Worm (Caenorhabditis elegans) whole organism, L2 larva: ENCODE data around the gene K03B8.4.

Experiments
- C34F6.9 ChIP-seq: fragments of 150-350 bp; optimal IDR thresholded peaks from 2 replicates; lab custom pipeline; 2014; ENCODE audit warnings: missing biosample characterization, missing genetic modification characterization
- ZK546.5 ChIP-seq: sonication (generic microtip); optimal IDR thresholded peaks from 2 replicates; lab custom pipeline; 2017; ENCODE audit warnings: missing biosample characterization, missing genetic modification characterization
- ceh-16 ChIP-seq: fragments of 150-350 bp; optimal IDR thresholded peaks from 2 replicates; lab custom pipeline; 2014; ENCODE audit warnings: missing biosample characterization, missing genetic modification characterization
- ceh-82 ChIP-seq: fragments of 150-350 bp; optimal IDR thresholded peaks from 2 replicates; lab custom pipeline; 2014; ENCODE audit warnings: missing biosample characterization, missing genetic modification characterization
- ztf-4 ChIP-seq: fragments of 150-350 bp; optimal IDR thresholded peaks from 2 replicates; lab custom pipeline; 2014; ENCODE audit warnings: missing biosample characterization, missing genetic modification characterization

DNA sequence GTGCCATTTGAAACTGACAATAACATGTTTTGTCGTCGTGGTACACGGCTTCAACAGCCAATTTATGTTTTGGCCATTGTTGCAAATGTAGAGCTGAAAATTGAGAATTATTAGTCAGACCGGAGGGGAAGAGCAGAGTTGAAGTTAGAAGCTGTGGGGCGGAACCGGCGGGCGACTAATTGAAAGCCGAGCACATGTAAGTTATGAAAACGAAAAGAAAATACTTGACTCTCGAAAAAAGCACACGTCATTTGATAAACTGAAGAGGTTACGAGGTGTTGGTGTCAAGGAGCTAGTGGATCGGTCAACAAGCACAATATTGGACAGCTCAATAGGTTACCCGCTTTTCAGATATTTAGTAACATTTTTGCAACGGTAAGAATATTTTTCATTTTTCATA, 28.8 kb downstream of the K03B8.4 start, which contains the start of gene dop-5:
- TF ChIP-seq ceh-16 (tag; lab: Kevin White, UChicago) (no peak), ztf-4 (tag; lab: Kevin White, UChicago) (no peak), C34F6.9 (tag; lab: Kevin White, UChicago) (no peak), ceh-82 (no peak), ZK546.5 (tag; lab: Kevin White, UChicago) (no peak)
